Fruit fly (Drosophila melanogaster) whole organism, embryonic: ENCODE measurements around the gene gammaTub37C.
A peak's percentile ranks its signal among the peaks of the same experiment; 100 is the strongest.

ENCODE experiments used
- C15 ChIP-seq: fragments of 200-800 bp; sonication (Bioruptor generic); IDR thresholded peaks from 3 replicates; pipeline ENCODE4 v1.3.6; 2022; ENCODE audit warnings: missing biosample characterization, missing genetic modification characterization
- CG1024 ChIP-seq: fragments of 200-800 bp; sonication (Bioruptor generic); IDR thresholded peaks from 2 replicates; pipeline ENCODE4 v1.3.6; 2022; ENCODE audit warnings: missing biosample characterization, missing genetic modification characterization
- CG12744 ChIP-seq: fragments of 200-800 bp; sonication (Bioruptor generic); optimal IDR thresholded peaks from 2 replicates; lab custom pipeline; 2016; ENCODE audit warnings: missing biosample characterization, missing genetic modification characterization
- CG14860 ChIP-seq: fragments of 200-800 bp; sonication (Bioruptor generic); IDR thresholded peaks from 3 replicates; pipeline ENCODE4 v1.3.6; 2022; ENCODE audit warnings: missing biosample characterization, missing genetic modification characterization; ENCODE audit not compliant: partially characterized antibody
- CG17361 ChIP-seq: fragments of 200-800 bp; sonication (Bioruptor generic); IDR thresholded peaks from 3 replicates; pipeline ENCODE4 v1.3.6; 2022; ENCODE audit warnings: missing biosample characterization, missing genetic modification characterization
- CG17385 ChIP-seq: fragments of 200-800 bp; sonication (Bioruptor generic); optimal IDR thresholded peaks from 3 replicates; lab custom pipeline; 2018; ENCODE audit warnings: missing biosample characterization, mild to moderate bottlenecking, missing genetic modification characterization
- CG17802 ChIP-seq: fragments of 200-800 bp; sonication (Bioruptor generic); optimal IDR thresholded peaks from 2 replicates; lab custom pipeline; 2018; ENCODE audit warnings: missing biosample characterization, mild to moderate bottlenecking, missing genetic modification characterization, moderate library complexity
- CG18262 ChIP-seq: fragments of 200-800 bp; optimal IDR thresholded peaks from 3 replicates; lab custom pipeline; 2019; ENCODE audit warnings: missing biosample characterization, mild to moderate bottlenecking, missing genetic modification characterization, moderate library complexity
- CG2116 ChIP-seq: fragments of 200-800 bp; sonication (Bioruptor generic); optimal IDR thresholded peaks from 3 replicates; lab custom pipeline; 2018; ENCODE audit warnings: missing biosample characterization, mild to moderate bottlenecking, missing genetic modification characterization
- CG31365 ChIP-seq: fragments of 200-800 bp; sonication (Bioruptor generic); optimal IDR thresholded peaks from 2 replicates; lab custom pipeline; 2018; ENCODE audit warnings: missing biosample characterization, mild to moderate bottlenecking, missing genetic modification characterization
- CG3163 ChIP-seq: fragments of 200-800 bp; sonication (Bioruptor generic); optimal IDR thresholded peaks from 3 replicates; lab custom pipeline; 2016; ENCODE audit warnings: missing biosample characterization, missing genetic modification characterization
- CG4360 ChIP-seq: fragments of 200-800 bp; sonication (Bioruptor generic); IDR thresholded peaks from 2 replicates; pipeline ENCODE4 v1.3.6; 2022; ENCODE audit warnings: missing biosample characterization, missing genetic modification characterization
- CG4820 ChIP-seq: fragments of 200-800 bp; sonication (Bioruptor generic); optimal IDR thresholded peaks from 3 replicates; lab custom pipeline; 2016; ENCODE audit warnings: missing biosample characterization, missing genetic modification characterization
- CG6654 ChIP-seq: fragments of 200-800 bp; sonication (Bioruptor generic); optimal IDR thresholded peaks from 2 replicates; lab custom pipeline; 2017; ENCODE audit warnings: missing biosample characterization, mild to moderate bottlenecking, missing genetic modification characterization
- CG6683 ChIP-seq: fragments of 200-800 bp; sonication (Bioruptor generic); optimal IDR thresholded peaks from 2 replicates; lab custom pipeline; 2017; ENCODE audit warnings: missing biosample characterization, mild to moderate bottlenecking, missing genetic modification characterization, missing genetic modification reagents
- CG6689 ChIP-seq: fragments of 200-800 bp; sonication (Bioruptor generic); IDR thresholded peaks from 2 replicates; pipeline ENCODE4 v1.3.6; 2022; ENCODE audit warnings: missing biosample characterization, missing genetic modification characterization
- CG7372 ChIP-seq: fragments of 200-800 bp; sonication (Bioruptor generic); IDR thresholded peaks from 2 replicates; pipeline ENCODE4 v1.3.6; 2022; ENCODE audit warnings: missing biosample characterization, missing genetic modification characterization
- CG8478 ChIP-seq: fragments of >200 bp; optimal IDR thresholded peaks from 2 replicates; lab custom pipeline; 2018
- CkIIα-i1 ChIP-seq: fragments of 200-800 bp; sonication (Bioruptor generic); IDR thresholded peaks from 2 replicates; pipeline ENCODE4 v1.3.6; 2022; ENCODE audit warnings: missing biosample characterization, missing genetic modification characterization
- Deaf1 ChIP-seq: fragments of 200-800 bp; optimal IDR thresholded peaks from 3 replicates; lab custom pipeline; 2019; ENCODE audit warnings: missing biosample characterization, mild to moderate bottlenecking, missing genetic modification characterization, moderate library complexity
- Fer3 ChIP-seq: fragments of 200-800 bp; sonication (Bioruptor generic); optimal IDR thresholded peaks from 2 replicates; lab custom pipeline; 2018; ENCODE audit warnings: missing biosample characterization, mild to moderate bottlenecking, missing genetic modification characterization, moderate library complexity
- HmgZ ChIP-seq: fragments of 200-800 bp; sonication (Bioruptor generic); optimal IDR thresholded peaks from 2 replicates; lab custom pipeline; 2018; ENCODE audit warnings: missing biosample characterization, mild to moderate bottlenecking, missing genetic modification characterization
- Hr39 ChIP-seq: fragments of >200 bp; optimal IDR thresholded peaks from 2 replicates; lab custom pipeline; 2017
- Hr51 ChIP-seq, 2 experiments: fragments of 200-800 bp; sonication (Bioruptor generic); optimal IDR thresholded peaks; 2 replicates in 1 of 2; 3 replicates in 1 of 2; lab custom pipeline; 2016 to 2018; ENCODE audit warnings: missing biosample characterization in 2 of 2, missing genetic modification characterization in 2 of 2, mild to moderate bottlenecking in 1 of 2, moderate library complexity in 1 of 2
- Kr ChIP-seq: fragments of 200-800 bp; sonication (Bioruptor generic); optimal IDR thresholded peaks from 2 replicates; lab custom pipeline; 2017; ENCODE audit warnings: missing biosample characterization, mild to moderate bottlenecking, missing genetic modification characterization
- Max ChIP-seq: fragments of 200-800 bp; sonication (Bioruptor generic); optimal IDR thresholded peaks from 2 replicates; lab custom pipeline; 2016; ENCODE audit warnings: missing biosample characterization, mild to moderate bottlenecking, missing genetic modification characterization
- Med ChIP-seq: fragments of 200-800 bp; sonication (Bioruptor generic); peaks from one replicate; lab custom pipeline; 2016; ENCODE audit warnings: missing biosample characterization, missing genetic modification characterization, mild to moderate bottlenecking, inconsistent platforms, moderate library complexity
- NfI ChIP-seq: fragments of 200-800 bp; sonication (Bioruptor generic); optimal IDR thresholded peaks from 3 replicates; lab custom pipeline; 2018; ENCODE audit warnings: missing biosample characterization, mild to moderate bottlenecking, missing genetic modification characterization, moderate library complexity
- PHDP ChIP-seq: fragments of 200-800 bp; sonication (Bioruptor generic); optimal IDR thresholded peaks from 3 replicates; lab custom pipeline; 2018; ENCODE audit warnings: missing biosample characterization, mild to moderate bottlenecking, missing genetic modification characterization, moderate library complexity
- Sox102F ChIP-seq: fragments of 200-800 bp; sonication (Bioruptor generic); optimal IDR thresholded peaks from 2 replicates; lab custom pipeline; 2018; ENCODE audit warnings: missing biosample characterization, mild to moderate bottlenecking, missing genetic modification characterization, moderate library complexity
- Taf1 ChIP-seq: fragments of 200-800 bp; sonication (Bioruptor generic); IDR thresholded peaks from 2 replicates; pipeline ENCODE4 v1.3.6; 2022; ENCODE audit warnings: missing biosample characterization, missing genetic modification characterization
- abd-A ChIP-seq: fragments of 200-800 bp; sonication (Bioruptor generic); optimal IDR thresholded peaks from 3 replicates; lab custom pipeline; 2019; ENCODE audit warnings: missing biosample characterization, mild to moderate bottlenecking, missing genetic modification characterization, moderate library complexity
- amos ChIP-seq: fragments of 200-800 bp; sonication (Bioruptor generic); IDR thresholded peaks from 2 replicates; pipeline ENCODE4 v1.3.6; 2022; ENCODE audit warnings: missing biosample characterization, missing genetic modification characterization; ENCODE audit not compliant: partially characterized antibody
- ash1 ChIP-seq: fragments of 200-800 bp; sonication (Bioruptor generic); optimal IDR thresholded peaks from 2 replicates; lab custom pipeline; 2018; ENCODE audit warnings: missing biosample characterization, mild to moderate bottlenecking, missing genetic modification characterization
- chif ChIP-seq, 2 experiments: fragments of 200-800 bp; sonication (Bioruptor generic); optimal IDR thresholded peaks; 3 replicates each; lab custom pipeline; 2016; ENCODE audit warnings: missing biosample characterization in 2 of 2, missing genetic modification characterization in 2 of 2
- crc ChIP-seq: fragments of 200-800 bp; sonication (Bioruptor generic); optimal IDR thresholded peaks from 2 replicates; lab custom pipeline; 2016; ENCODE audit warnings: missing biosample characterization, missing genetic modification characterization
- dimm ChIP-seq: fragments of 200-800 bp; sonication (Bioruptor generic); IDR thresholded peaks from 2 replicates; pipeline ENCODE4 v1.3.6; 2022; ENCODE audit warnings: missing biosample characterization, missing genetic modification characterization
- dpn ChIP-seq, 2 experiments: fragments of 200-800 bp; sonication (Bioruptor generic); optimal IDR thresholded peaks; 3 replicates each; lab custom pipeline; 2016; ENCODE audit warnings: missing biosample characterization in 2 of 2, missing genetic modification characterization in 2 of 2
- grau ChIP-seq: fragments of 200-800 bp; optimal IDR thresholded peaks from 3 replicates; lab custom pipeline; 2019; ENCODE audit warnings: missing biosample characterization, mild to moderate bottlenecking, missing genetic modification characterization, moderate library complexity
- jumu ChIP-seq: fragments of 200-800 bp; sonication (Bioruptor generic); optimal IDR thresholded peaks from 3 replicates; lab custom pipeline; 2016; ENCODE audit warnings: missing biosample characterization, missing genetic modification characterization
- lov ChIP-seq, 2 experiments: fragments of 200-800 bp in 1 of 2; fragments of >200 bp in 1 of 2; sonication (Bioruptor generic) in 1 of 2; IDR thresholded peaks in 1 of 2; optimal IDR thresholded peaks in 1 of 2; 2 replicates in 1 of 2; 3 replicates in 1 of 2; pipeline versions ENCODE4 v1.3.6 to Lab custom; 2017 to 2022; ENCODE audit warnings: missing biosample characterization in 1 of 2, missing genetic modification characterization in 1 of 2
- odd ChIP-seq: fragments of 200-800 bp; sonication (Bioruptor generic); optimal IDR thresholded peaks from 2 replicates; lab custom pipeline; 2017; ENCODE audit warnings: missing biosample characterization, mild to moderate bottlenecking, missing genetic modification characterization
- rib ChIP-seq: fragments of 200-800 bp; sonication (Bioruptor generic); IDR thresholded peaks from 2 replicates; pipeline ENCODE4 v1.3.6; 2022; ENCODE audit warnings: missing biosample characterization, missing genetic modification characterization
- sd ChIP-seq: fragments of 200-800 bp; sonication (Bioruptor generic); optimal IDR thresholded peaks from 3 replicates; lab custom pipeline; 2018; ENCODE audit warnings: missing biosample characterization, mild to moderate bottlenecking, missing genetic modification characterization, moderate library complexity
- slbo ChIP-seq: fragments of 200-800 bp; sonication (Bioruptor generic); IDR thresholded peaks from 2 replicates; pipeline ENCODE4 v1.3.6; 2022; ENCODE audit warnings: missing biosample characterization, missing genetic modification characterization
- sr ChIP-seq: fragments of 200-800 bp; sonication (Bioruptor generic); IDR thresholded peaks from 3 replicates; pipeline ENCODE4 v1.3.6; 2022; ENCODE audit warnings: missing biosample characterization, missing genetic modification characterization
- stwl ChIP-seq: fragments of 200-800 bp; sonication (Bioruptor generic); optimal IDR thresholded peaks from 3 replicates; lab custom pipeline; 2018; ENCODE audit warnings: missing biosample characterization, mild to moderate bottlenecking, missing genetic modification characterization, moderate library complexity
- zen ChIP-seq: fragments of 200-800 bp; sonication (Bioruptor generic); optimal IDR thresholded peaks from 3 replicates; lab custom pipeline; 2018; ENCODE audit warnings: missing biosample characterization, mild to moderate bottlenecking, missing genetic modification characterization, moderate library complexity

The gammaTub37C gene

DNA sequence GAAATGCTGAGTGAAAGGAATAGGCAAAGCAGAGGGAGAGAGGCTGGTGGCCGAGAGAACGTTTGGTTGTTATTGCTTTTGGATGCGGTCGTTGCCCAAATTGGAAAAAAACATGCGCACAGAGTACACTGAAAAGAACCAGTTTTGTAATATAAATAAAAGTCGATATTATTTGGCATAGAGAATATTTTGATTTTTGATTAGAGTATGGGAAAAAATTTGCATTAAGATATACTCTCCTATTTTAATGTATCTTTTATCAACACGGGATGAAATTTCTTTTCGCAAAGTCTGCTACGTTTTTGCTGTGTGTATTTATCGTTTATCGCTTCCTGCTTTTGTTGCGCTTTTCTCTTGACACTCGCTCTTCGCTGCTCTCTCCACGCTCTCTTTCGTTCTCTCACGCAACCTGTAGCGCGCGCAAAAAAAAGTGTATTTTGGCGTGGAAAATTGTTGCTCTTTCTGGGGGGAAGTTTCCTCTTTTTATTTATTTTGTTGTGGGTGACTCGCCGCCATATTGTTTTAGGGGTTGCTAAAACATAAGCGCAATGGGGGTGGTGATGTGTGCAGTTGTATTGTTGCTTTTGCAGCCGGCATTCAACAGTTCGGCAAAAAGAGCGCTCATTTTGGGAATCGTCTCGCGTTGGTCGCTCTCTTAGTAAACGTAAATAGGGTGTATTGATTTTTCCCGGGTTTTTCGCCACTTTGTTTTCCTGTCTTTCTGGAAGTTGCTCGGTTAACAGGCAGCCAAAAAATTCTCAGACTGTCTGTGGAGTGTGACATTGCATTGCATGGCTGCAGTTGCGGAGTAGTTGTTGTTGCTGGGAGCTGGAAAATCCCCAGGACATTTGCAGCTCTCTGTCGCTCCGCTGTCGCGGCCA is 20.4 kb downstream of the gammaTub37C start (continued):
- TF ChIP-seq PHDP (tag; lab: Kevin White, UChicago), result peak; percentile 97
- peak; percentile 92 to 97 for TF ChIP-seq Hr51 (GFP tag; optimal IDR thresholded peaks at IDR 0.05; lab: Kevin White, UChicago)
- peak; percentile 93 for TF ChIP-seq CG17385 (GFP tag; lab: Kevin White, UChicago)
- TF ChIP-seq chif (GFP tag; optimal IDR thresholded peaks at IDR 0.05; lab: Kevin White, UChicago), result peak; percentile 93 to 98
- TF ChIP-seq Hr39, result no peak
- TF ChIP-seq C15 (GFP tag; lab: Robert Waterston, UW), result peak; percentile 92; the same call in 2 of the 3 replicates
- peak; percentile 97 for TF ChIP-seq CG17361
- TF ChIP-seq rib (GFP tag; lab: Robert Waterston, UW), result peak; percentile 92
- peak; percentile 76 for TF ChIP-seq sd (tag; lab: Kevin White, UChicago)
- peak; percentile 98 for TF ChIP-seq CG6689 (GFP tag; lab: Robert Waterston, UW)
- TF ChIP-seq CG6683 (GFP tag; lab: Kevin White, UChicago), result peak; percentile 93
- TF ChIP-seq CG6654 (GFP tag; lab: Kevin White, UChicago), result peak; percentile 86
- TF ChIP-seq amos (GFP tag; lab: Robert Waterston, UW), result no peak
- TF ChIP-seq sr (GFP tag; lab: Robert Waterston, UW), result peak; percentile 85; the same call in 2 of the 3 replicates
- TF ChIP-seq CkIIα-i1 (GFP tag; lab: Robert Waterston, UW), result peak; percentile 74
- peak; percentile 99 for TF ChIP-seq Med
- TF ChIP-seq CG4820 (GFP tag; lab: Kevin White, UChicago), result peak; percentile 94
- TF ChIP-seq Fer3 (tag; lab: Kevin White, UChicago), result peak; percentile 97
- no peak for TF ChIP-seq stwl (tag; lab: Kevin White, UChicago)
- peak; percentile 98 for TF ChIP-seq CG18262 (tag; lab: Kevin White, UChicago)
- TF ChIP-seq dimm (GFP tag; lab: Robert Waterston, UW), result peak; percentile 91
- no peak for TF ChIP-seq lov (optimal IDR thresholded peaks at IDR 0.05; lab: Kevin White, UChicago)
- peak; percentile 95 for TF ChIP-seq lov (GFP tag; IDR thresholded peaks at IDR 0.05; lab: Robert Waterston, UW)
- TF ChIP-seq CG8478 (lab: Kevin White, UChicago), result no peak
- TF ChIP-seq CG7372 (GFP tag; lab: Robert Waterston, UW), result peak; percentile 97
- TF ChIP-seq odd, result peak; percentile 94
- peak; percentile 87 for TF ChIP-seq CG31365 (tag; lab: Kevin White, UChicago)
- peak; percentile 93 for TF ChIP-seq Taf1 (GFP tag; lab: Robert Waterston, UW)
- peak; percentile 96 for TF ChIP-seq grau
- TF ChIP-seq zen (tag; lab: Kevin White, UChicago), result peak; percentile 97
- peak; percentile 93 for TF ChIP-seq NfI (GFP tag; lab: Kevin White, UChicago)
- TF ChIP-seq Max, result peak; percentile 93
- TF ChIP-seq CG14860 (GFP tag; lab: Robert Waterston, UW), result no peak
- peak; percentile 97 for TF ChIP-seq HmgZ (tag; lab: Kevin White, UChicago)
- peak; percentile 79 for TF ChIP-seq CG2116 (GFP tag; lab: Kevin White, UChicago)
- peak; percentile 96 for TF ChIP-seq slbo (GFP tag; lab: Robert Waterston, UW)
- TF ChIP-seq CG4360 (GFP tag; lab: Robert Waterston, UW), result peak; percentile 80
- TF ChIP-seq abd-A (tag; lab: Kevin White, UChicago), result peak; percentile 97
- TF ChIP-seq crc, result peak; percentile 96
- peak; percentile 94 for TF ChIP-seq CG12744 (GFP tag; lab: Kevin White, UChicago)
- TF ChIP-seq Kr (GFP tag; lab: Kevin White, UChicago), result no peak
- no peak for TF ChIP-seq ash1 (GFP tag; lab: Kevin White, UChicago)
- peak; percentile 94 for TF ChIP-seq jumu (GFP tag; lab: Kevin White, UChicago)
- peak; percentile 81 for TF ChIP-seq CG3163
- TF ChIP-seq dpn (GFP tag; optimal IDR thresholded peaks at IDR 0.05; lab: Kevin White, UChicago), result peak; percentile 96 to 97
- TF ChIP-seq CG17802 (tag; lab: Kevin White, UChicago), result peak; percentile 85
- peak; percentile 99 for TF ChIP-seq Sox102F (GFP tag; lab: Kevin White, UChicago)
- peak; percentile 81 for TF ChIP-seq Deaf1
- TF ChIP-seq CG1024 (GFP tag; lab: Robert Waterston, UW), result peak; percentile 92
